Fruit fly (Drosophila melanogaster): Measurements from ENCODE around the gene CG31650.

DNA sequence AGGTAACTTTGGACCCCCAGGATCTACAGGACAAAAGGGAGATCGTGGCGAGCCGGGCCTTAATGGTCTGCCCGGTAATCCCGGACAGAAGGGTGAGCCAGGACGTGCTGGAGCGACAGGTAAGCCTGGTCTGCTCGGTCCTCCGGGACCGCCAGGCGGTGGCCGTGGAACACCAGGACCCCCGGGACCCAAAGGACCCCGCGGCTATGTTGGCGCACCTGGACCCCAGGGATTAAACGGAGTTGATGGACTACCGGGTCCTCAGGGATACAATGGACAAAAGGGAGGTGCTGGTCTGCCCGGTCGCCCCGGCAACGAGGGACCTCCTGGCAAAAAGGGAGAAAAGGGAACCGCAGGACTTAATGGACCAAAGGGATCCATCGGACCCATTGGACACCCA lies 12.6 kb downstream of the CG31650 start:
- TF ChIP-seq CTCF (optimal IDR thresholded peaks at IDR 0.05) (no peak), CG8478 (optimal IDR thresholded peaks at IDR 0.05) (no peak)

All from S2 (cell line).